Worm (Caenorhabditis elegans) whole organism, L1 larva: ENCODE results near the gene unc-24.

ENCODE experiments used
- ama-1 ChIP-seq: fragments of 150-350 bp; optimal IDR thresholded peaks from 2 replicates; lab custom pipeline; 2014
- ceh-82 ChIP-seq, 3 experiments: fragments of 150-350 bp in 1 of 3; sonication (generic microtip) in 2 of 3; optimal IDR thresholded peaks; 2 replicates each; lab custom pipeline; 2014 to 2017; ENCODE audit warnings: missing biosample characterization in 3 of 3, missing genetic modification characterization in 3 of 3
- ces-1 ChIP-seq: fragments of 150-350 bp; optimal IDR thresholded peaks from 2 replicates; lab custom pipeline; 2014; ENCODE audit warnings: missing biosample characterization, missing genetic modification reagents, missing genetic modification characterization
- mep-1 ChIP-seq: fragments of 150-350 bp; optimal IDR thresholded peaks from 2 replicates; lab custom pipeline; 2014; ENCODE audit warnings: missing biosample characterization, missing genetic modification characterization
- nhr-71 ChIP-seq: sonication (generic microtip); optimal IDR thresholded peaks from 2 replicates; lab custom pipeline; 2016; ENCODE audit warnings: mild to moderate bottlenecking, missing genetic modification characterization, moderate library complexity, missing compliant biosample characterization
- rnt-1 ChIP-seq: sonication (generic microtip); optimal IDR thresholded peaks from 2 replicates; lab custom pipeline; 2016; ENCODE audit warnings: mild to moderate bottlenecking, missing genetic modification characterization, moderate library complexity, missing compliant biosample characterization
- tlp-1 ChIP-seq: fragments of 150-350 bp; optimal IDR thresholded peaks from 2 replicates; lab custom pipeline; 2014; ENCODE audit warnings: missing biosample characterization, missing genetic modification characterization
- ztf-4 ChIP-seq: fragments of 150-350 bp; optimal IDR thresholded peaks from 2 replicates; lab custom pipeline; 2014; ENCODE audit warnings: missing biosample characterization, missing genetic modification characterization

- no peak for TF ChIP-seq rnt-1 (tag; lab: Kevin White, UChicago)
- no peak for TF ChIP-seq ztf-4
- no peak for TF ChIP-seq ama-1 (lab: Kevin White, UChicago)
- no peak for TF ChIP-seq mep-1 (tag; lab: Kevin White, UChicago)
- TF ChIP-seq ceh-82 (tag; optimal IDR thresholded peaks at IDR 0.05; lab: Kevin White, UChicago), result no peak
- no peak for TF ChIP-seq tlp-1 (tag; lab: Kevin White, UChicago)
- no peak for TF ChIP-seq ces-1
- no peak for TF ChIP-seq nhr-71
These were observed 44.2 kb downstream of the unc-24 start for ce11 chrIV:8023861-8024260.
